Fruit fly (Drosophila melanogaster): ENCODE results near the gene bc10.

DNA sequence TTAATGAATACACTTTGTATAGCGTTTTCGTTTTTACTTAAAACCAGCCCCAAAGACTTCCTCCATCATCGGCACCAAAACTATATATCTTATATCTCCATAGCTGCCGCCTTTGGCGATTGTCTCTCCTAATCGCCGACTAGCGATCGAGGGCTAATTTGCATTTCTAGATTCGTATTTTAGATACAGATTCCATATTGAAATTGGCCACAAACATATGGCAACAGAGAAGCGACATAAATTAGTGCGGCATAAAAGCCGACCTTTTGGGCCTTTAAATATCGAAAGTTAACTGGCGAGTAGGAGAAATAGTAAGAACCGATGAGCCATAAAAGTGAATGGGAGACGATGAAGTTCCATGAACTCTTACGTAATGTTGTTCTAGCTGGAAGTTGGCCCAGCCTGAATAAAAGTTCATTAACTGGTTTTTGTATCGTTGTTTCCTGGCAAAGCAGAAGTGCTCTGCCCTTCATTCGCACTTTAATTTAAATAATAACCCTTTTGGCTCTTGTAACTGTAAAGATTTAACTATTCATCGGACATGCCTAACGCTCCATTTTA lies 16.4 kb upstream of the bc10 start:
- TF ChIP-seq ey (GFP tag; optimal IDR thresholded peaks at IDR 0.05) (no peak), fru (GFP tag; optimal IDR thresholded peaks at IDR 0.05) (no peak), Dfd (GFP tag; optimal IDR thresholded peaks at IDR 0.05) (no peak), psq (GFP tag; optimal IDR thresholded peaks at IDR 0.05) (no peak), br (GFP tag; optimal IDR thresholded peaks at IDR 0.05) (no peak), Myc (optimal IDR thresholded peaks at IDR 0.05) (no peak), N (GFP tag; optimal IDR thresholded peaks at IDR 0.05) (no peak), dsf (GFP tag; optimal IDR thresholded peaks at IDR 0.05; ENCODE audit: borderline replicate concordance) (no peak), pan (optimal IDR thresholded peaks at IDR 0.05) (no peak), sv (GFP tag; optimal IDR thresholded peaks at IDR 0.05) (no peak), jim (GFP tag; optimal IDR thresholded peaks at IDR 0.05) (no peak), h (GFP tag; optimal IDR thresholded peaks at IDR 0.05) (no peak), usp (GFP tag; optimal IDR thresholded peaks at IDR 0.05) (no peak), brk (GFP tag; optimal IDR thresholded peaks at IDR 0.05) (no peak)

All from whole organism, wandering third instar larva.